Worm (Caenorhabditis elegans) whole organism, late embryonic: ENCODE data around the gene spc-1.

Source experiments
- pha-4 ChIP-seq: fragments of 150-350 bp; optimal IDR thresholded peaks from 2 replicates; lab custom pipeline; 2018; ENCODE audit warnings: missing biosample characterization, missing genetic modification reagents, missing genetic modification characterization
- sox-2 ChIP-seq: fragments of 200-800 bp; sonication (Bioruptor generic); IDR thresholded peaks from 2 replicates; pipeline ENCODE4 v1.3.6; 2022; ENCODE audit warnings: missing genetic modification reagents, missing genetic modification characterization, missing compliant biosample characterization

DNA sequence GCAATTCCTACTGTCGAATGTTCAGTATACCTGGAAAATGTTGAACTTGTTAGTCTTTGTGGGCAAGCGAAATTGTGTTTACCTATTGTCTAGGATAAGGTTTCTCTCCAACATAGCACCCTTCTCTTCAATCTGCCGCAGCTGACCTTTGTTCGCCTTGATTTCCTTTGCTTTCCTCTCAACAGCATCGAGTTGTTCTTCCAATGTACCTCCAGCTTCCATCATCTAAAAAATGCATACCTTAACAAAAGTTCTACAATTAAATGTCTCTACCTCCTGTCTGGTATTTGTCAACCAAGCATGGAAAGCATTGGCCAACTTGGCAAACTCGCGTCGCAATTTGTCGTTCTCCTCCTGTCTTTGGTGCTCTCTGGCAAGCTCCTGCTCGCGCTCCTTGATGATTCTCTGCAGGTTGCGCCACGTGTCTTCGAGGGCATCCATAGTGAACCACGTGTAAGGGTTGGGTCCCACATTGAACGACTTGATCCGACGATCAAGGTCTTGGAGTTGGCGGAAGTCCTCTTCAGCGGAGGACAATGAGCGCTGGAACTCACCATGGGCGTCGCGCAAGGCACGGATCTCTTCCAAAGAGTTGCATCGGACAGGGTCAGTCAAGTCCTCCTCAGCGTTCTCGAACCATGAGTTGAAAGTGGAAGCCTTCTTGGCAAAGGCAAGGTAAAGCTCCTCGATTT is 8.1 kb downstream of the spc-1 start:
- TF ChIP-seq pha-4 (tag; lab: Kevin White, UChicago) (no peak), sox-2 (no peak)
